Fruit fly (Drosophila melanogaster): ENCODE results near the gene Not10.

Gene Not10

DNA sequence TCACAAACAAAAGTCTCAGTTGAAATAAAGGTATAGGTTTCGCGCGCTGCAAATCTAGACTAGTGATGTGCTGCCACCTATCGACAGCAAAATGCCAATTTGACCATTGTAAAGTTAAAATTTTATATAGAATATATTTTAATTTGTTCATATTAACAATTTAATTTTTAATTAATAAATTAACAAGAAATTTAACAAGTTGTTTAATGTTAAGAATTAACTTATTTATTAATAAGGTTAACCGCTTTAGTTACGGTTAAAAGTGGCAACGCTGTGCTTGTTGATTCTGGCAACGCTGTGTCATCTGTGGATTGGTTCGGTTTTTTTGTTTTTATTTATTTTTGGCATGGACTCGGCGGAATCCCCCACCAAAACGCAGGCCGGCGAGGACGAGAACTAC is at the start of gene Not10:
Gene Not10 (plus strand): TSS at position 279 of the 400 bp plus-strand sequence.
- TF ChIP-seq CG17801 (GFP tag; optimal IDR thresholded peaks at IDR 0.05; ENCODE audit: partially characterized antibody): peak; percentile 29

DNA sequence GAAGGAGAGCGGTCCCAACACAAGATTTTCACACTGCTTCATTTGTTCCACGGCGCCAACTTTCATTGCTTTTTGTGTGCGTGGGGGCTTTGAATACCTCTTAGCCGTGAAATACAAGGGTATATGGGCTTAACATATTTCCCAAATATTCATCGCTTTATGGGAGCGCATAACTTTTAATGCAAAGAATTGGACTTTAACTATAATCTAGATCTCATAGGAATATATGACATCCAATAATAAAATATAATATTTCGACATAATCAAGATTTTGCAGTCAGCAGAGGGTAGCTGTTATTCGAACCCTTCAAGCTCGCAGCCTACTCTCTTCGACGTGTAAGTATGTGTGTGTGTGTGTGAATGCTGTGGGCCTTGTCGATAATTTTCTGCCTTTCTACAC is 38.8 kb upstream of the Not10 start:
- no peak for TF ChIP-seq CG17801 (GFP tag; optimal IDR thresholded peaks at IDR 0.05; ENCODE audit: partially characterized antibody)

DNA sequence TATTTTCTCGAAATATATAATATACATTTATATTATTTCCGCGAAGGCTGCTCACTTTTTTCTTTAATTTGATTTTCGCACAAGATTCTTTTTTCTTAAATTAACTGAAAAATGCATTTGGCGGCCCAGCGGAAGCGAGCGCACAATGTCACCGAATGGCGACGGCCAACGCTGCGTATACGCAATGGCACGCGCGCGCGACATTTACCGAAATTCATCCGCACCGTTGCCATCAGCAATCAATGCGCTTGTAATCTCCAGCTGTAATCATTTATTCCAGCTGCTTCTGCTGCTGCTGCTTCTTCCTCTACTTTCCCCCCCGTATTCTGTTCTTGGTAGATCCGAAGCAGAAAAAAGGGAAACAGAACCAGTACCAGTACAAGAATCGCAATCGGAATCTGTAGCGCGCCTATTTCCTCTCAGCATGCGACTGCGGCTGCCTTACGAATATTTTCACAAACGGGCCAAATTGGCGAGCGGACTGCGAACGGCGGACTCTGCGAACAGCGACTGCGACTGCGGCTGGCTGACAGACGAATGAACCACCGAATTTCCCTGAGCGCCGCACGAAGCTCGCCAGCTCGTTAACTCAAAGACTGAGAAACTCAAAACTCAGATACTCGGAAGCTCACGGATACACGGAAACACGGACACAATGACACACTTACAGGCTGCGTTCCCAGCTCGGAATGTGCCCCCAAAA is 35.1 kb upstream of the Not10 start, which contains the start of gene Octbeta2R:
Gene Octbeta2R (minus strand): TSS at position 539 of the 703 bp plus-strand sequence.
- TF ChIP-seq CG17801 (GFP tag; optimal IDR thresholded peaks at IDR 0.05; ENCODE audit: partially characterized antibody): no peak

DNA sequence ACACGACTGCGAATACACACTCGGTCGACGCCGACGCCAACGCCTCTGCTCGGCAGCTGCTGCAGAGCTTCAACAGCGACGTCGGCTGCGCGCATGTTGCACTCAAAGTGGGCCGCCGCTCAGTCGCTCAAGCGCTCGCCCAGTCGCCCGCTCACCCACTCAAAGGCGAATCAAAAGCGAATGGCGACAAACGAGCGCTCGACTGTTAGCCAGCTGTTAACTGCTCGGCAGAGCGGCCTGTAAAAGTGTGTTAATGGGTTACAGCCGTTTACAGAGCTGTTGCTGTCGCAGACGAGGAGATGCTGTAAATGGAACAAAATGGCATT is 34.6 kb upstream of the Not10 start:
- TF ChIP-seq CG17801 (GFP tag; optimal IDR thresholded peaks at IDR 0.05; ENCODE audit: partially characterized antibody): no peak

DNA sequence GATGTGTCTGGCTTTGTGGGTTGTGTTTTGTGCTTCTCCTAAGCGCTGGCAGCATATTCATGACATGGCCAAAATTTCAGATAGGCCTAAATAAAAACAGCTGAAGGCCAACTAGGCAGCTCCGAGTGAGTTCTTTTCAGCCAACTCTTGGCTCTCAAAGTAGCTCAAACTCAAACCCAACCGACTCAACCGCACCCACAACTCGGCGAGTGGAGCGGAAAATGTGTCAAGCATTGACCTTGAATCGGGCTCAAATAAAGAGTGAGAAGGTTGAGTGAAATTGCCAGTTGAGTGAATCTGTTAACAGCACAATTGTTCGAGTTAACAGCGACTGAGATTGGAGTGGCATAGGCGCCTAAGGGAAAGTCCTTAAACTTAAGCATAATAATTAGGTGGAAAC is 18.5 kb upstream of the Not10 start:
- TF ChIP-seq CG17801 (GFP tag; optimal IDR thresholded peaks at IDR 0.05; ENCODE audit: partially characterized antibody): no peak

DNA sequence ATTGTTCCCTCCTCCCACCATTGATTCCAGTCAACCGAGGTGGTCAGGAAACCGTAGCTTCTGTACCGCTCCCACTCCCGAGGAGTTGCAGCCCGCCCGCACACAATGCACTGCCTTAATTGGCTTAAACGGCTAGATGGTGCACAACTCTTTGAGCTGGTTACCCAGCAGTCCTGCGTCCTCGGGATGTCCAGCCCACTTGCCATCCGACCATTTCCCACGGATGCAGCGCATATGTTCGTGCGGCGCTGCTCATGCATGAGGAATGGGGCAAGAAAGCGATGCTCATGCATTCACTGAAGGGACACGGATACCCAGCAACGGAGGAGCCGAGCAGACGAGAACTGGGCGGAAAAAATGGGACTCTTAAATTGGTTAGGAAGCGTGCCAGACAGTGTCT is 14.9 kb upstream of the Not10 start:
- TF ChIP-seq CG17801 (GFP tag; optimal IDR thresholded peaks at IDR 0.05; ENCODE audit: partially characterized antibody): no peak

DNA sequence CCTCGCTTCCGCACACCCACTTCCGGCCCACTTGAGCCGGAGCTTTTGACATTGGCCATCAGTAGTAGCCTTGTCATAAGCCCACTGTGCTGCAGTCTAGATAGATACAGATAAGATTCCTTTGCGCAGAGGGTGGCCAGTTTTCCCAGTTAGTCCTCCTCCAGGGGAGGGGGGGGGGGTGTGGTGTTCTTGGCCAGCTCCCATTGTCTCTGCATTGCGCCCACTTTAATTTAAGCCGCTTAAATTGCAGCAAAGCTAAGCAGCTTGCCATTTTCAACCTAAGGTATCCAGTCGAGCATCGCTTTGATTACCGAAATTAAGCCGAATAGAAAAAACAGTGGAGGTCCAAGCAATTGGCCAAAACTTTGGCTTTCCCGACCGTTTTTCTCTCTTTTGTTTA is 7.7 kb upstream of the Not10 start:
- no peak for TF ChIP-seq CG17801 (GFP tag; optimal IDR thresholded peaks at IDR 0.05; ENCODE audit: partially characterized antibody)

DNA sequence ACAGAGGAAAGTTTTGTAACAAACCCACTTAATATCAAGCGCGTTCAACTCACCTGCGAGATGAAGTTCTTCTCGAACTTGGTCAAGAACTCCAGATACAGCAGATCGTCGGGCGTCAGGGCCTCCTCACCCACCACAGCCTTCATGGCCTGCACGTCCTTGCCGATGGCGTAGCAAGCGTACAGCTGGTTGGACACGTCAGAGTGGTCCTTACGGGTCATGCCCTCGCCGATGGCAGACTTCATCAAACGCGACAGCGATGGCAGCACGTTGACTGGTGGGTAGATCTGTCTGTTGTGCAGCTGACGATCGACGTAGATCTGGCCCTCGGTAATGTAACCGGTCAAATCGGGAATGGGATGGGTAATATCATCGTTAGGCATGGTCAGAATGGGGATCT is 5.5 kb upstream of the Not10 start:
- TF ChIP-seq CG17801 (GFP tag; optimal IDR thresholded peaks at IDR 0.05; ENCODE audit: partially characterized antibody): no peak

DNA sequence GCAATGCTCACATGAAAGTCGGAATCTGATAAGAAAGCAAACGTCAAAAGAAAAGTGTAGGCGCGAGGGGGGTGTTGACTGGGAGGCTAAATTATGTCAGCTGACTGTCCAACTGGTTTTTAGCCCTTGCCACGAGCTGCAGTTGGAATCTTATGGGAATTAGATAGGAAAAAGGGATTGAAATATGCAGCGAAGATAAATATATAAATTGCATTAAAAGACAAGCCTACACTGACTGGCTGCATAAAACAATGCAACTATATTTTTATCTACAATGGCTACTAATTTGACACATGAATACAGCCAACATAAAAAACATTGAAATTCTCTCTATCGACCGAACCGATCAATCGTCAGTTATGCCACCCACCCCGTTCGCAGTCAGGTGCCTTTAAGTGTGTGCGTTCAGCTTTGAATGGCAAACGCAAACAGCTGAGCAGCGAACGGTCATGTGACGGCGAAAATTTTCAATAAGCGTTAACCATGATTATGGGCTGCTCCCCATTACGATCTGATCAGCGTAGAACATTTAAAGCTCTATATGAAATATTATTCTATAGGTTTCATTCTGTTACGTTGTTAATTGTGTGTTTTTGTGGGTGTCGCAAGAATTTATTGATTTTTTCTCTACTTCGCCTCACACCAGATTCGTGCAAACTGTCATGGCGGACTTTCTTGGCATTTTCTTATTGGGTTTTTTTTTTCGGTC is 3.6 kb upstream of the Not10 start:
- no peak for TF ChIP-seq CG17801 (GFP tag; optimal IDR thresholded peaks at IDR 0.05; ENCODE audit: partially characterized antibody)

DNA sequence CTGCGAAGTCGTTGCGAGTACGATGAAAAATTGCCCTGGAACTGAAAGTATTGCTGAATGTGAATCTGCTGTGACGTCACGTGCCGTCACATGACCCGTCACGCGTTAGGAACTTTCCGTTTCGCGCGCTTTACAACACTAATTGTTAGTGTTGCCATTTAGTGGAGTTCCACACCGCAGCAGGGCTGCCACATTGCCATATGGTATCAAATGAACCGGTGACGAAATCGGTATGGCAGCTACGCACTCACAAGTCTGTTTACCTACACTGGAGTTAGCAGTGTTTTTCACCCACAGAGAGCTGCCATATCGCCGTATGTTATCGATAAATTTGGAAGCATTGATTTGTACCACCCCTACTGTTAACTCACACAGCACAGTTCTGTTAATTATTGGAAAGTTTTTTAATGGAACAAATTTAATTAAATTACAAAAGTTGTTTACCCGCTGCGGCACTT is 2.7 kb upstream of the Not10 start, which contains the start of the genes Vha55 and Snx3:
Gene Vha55 (minus strand): TSS at position 139 of the 458 bp plus-strand sequence.
Gene Snx3 (plus strand): TSS at position 341 of the 458 bp plus-strand sequence.
- TF ChIP-seq CG17801 (GFP tag; optimal IDR thresholded peaks at IDR 0.05; ENCODE audit: partially characterized antibody): peak; percentile 27

DNA sequence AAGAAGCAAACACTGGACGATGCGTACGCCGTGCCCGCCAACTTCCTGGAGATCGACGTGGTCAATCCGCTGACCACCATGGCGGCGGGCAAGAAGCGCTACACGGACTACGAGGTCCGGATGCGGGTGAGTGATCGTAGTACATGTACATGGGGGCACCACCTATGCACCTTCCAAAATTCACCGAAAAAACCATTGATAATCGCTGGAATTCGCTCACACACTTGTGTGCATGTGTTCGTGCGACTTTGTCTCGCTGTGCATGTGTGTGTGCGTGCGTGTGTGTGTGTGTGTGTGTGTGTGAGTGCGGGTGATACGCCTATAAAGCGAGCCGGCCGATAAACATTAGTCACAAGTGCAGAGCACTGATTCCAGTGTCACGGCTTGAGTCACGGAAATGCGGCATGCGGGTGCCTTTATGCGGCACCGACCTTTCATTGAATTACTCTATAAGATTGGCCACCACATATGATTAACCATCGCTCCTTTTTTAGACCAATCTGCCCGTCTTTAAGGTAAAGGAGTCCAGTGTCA is 2.0 kb upstream of the Not10 start:
- no peak for TF ChIP-seq CG17801 (GFP tag; optimal IDR thresholded peaks at IDR 0.05; ENCODE audit: partially characterized antibody)

DNA sequence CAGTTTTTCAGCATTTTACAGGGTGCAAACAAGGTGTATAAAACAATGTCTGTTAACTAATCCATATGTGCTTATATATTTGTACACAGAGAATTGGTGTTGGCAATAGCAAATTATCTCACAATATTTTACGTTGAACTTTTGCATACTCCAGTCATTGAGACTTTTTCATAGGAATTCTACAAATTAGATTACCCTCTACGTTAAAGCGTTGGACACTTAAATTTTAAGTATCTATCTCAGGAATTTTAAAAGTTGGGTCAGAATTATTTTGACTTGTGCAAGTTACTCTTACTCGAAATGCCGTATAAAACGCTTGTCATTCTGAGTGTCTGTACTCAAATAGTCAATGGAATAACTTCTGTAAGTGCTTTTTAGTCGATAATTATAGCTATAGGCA is 2.6 kb downstream of the Not10 start, which contains the start of gene CG18530:
Gene CG18530 (plus strand): TSS at position 301 of the 400 bp plus-strand sequence.
- TF ChIP-seq CG17801 (GFP tag; optimal IDR thresholded peaks at IDR 0.05; ENCODE audit: partially characterized antibody): no peak

DNA sequence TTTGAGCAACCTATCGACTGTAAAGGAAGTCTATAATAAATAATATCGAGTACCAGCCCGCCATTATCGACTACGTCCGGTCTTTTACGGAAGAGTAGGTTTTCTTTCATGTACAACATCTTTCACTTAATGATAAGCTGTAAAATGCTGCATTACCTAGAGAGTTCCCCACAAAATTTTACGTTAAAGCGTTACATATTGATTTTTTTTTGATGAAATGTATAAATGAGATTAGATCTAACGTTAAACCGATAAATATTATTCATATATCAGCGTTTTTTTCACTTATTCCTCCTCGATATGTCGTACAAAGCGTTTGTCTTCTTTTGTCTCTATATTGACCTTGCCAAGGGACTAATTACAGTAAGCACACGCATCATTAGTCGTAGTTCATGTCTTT is 4.2 kb downstream of the Not10 start, which contains the start of gene CG11598:
Gene CG11598 (plus strand): TSS at position 301 of the 400 bp plus-strand sequence.
- TF ChIP-seq CG17801 (GFP tag; optimal IDR thresholded peaks at IDR 0.05; ENCODE audit: partially characterized antibody): no peak

DNA sequence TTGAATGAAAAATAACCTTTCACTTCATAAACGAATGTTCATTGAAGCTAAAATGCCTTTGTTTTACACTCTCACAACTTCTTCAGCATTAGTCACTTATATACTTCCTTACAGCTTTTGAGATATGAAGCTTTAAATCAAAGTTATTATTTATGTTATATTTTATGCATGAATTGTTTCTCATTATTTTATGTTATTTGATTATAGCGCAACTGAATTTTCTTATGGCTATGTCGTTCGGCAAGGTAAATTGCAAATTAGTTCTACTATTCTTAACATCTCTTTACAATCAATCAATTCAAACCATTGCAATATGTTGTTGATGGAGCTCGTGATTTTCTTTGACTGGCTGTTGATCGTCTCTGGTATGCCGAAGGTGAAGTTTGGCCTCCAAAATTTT is 5.8 kb downstream of the Not10 start, which contains the start of gene CG11600:
Gene CG11600 (plus strand): TSS at position 301 of the 400 bp plus-strand sequence.
- TF ChIP-seq CG17801 (GFP tag; optimal IDR thresholded peaks at IDR 0.05; ENCODE audit: partially characterized antibody): no peak

DNA sequence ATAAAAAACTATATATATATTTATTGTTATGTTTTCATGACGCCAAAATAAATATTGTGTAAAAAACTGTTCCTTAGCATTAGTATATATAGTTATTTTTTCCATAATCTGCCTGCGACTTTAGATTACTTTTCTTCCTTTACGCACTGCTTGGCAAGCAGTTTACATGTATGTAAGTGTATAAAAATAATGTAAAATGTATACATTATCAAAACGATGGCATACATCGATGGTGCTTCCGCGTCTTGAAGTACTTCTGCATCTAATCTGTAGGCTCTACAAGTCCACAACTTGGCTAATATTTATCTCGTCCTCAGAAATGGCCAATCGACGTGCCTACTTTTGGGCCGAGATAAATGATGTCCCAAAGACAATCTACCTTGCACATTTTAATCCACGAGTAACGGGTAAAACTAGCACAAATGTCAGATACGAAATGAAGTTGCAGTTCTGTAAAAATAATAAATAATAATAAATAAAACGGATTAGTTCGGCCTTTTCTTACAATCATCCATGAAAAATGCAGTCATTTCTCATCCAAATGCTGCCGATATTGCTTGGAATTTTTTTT is 7.6 kb downstream of the Not10 start, which contains the start of gene CG11608:
Gene CG11608 (plus strand): TSS at position 521 of the 571 bp plus-strand sequence.
- TF ChIP-seq CG17801 (GFP tag; optimal IDR thresholded peaks at IDR 0.05; ENCODE audit: partially characterized antibody): no peak
